Worm (Caenorhabditis elegans) whole organism, mixed stage, embryonic: ENCODE results near the gene F41B4.1.

Experiments used
- ceh-43 ChIP-seq: fragments of 200-800 bp; sonication (Bioruptor generic); optimal IDR thresholded peaks from 2 replicates; lab custom pipeline; 2018; ENCODE audit warnings: mild to moderate bottlenecking, missing genetic modification characterization, moderate library complexity, missing compliant biosample characterization
- lin-13 ChIP-seq: fragments of 150-350 bp; optimal IDR thresholded peaks from 2 replicates; lab custom pipeline; 2014; ENCODE audit warnings: missing biosample characterization, missing genetic modification characterization
- lsy-2 ChIP-seq: fragments of 150-350 bp; optimal IDR thresholded peaks from 2 replicates; lab custom pipeline; 2014; ENCODE audit warnings: missing biosample characterization, missing genetic modification characterization
- nhr-12 ChIP-seq: fragments of 150-350 bp; optimal IDR thresholded peaks from 2 replicates; lab custom pipeline; 2014; ENCODE audit warnings: missing biosample characterization, missing genetic modification characterization
- nhr-237 ChIP-seq: fragments of 150-350 bp; optimal IDR thresholded peaks from 2 replicates; lab custom pipeline; 2014; ENCODE audit warnings: missing biosample characterization, missing genetic modification characterization
- pha-4 ChIP-seq: fragments of 150-350 bp; optimal IDR thresholded peaks from 2 replicates; lab custom pipeline; 2018; ENCODE audit warnings: missing biosample characterization, missing genetic modification reagents, missing genetic modification characterization
- unc-62 ChIP-seq: fragments of 150-350 bp; optimal IDR thresholded peaks from 2 replicates; lab custom pipeline; 2014; ENCODE audit warnings: missing biosample characterization, missing genetic modification reagents, missing genetic modification characterization
- ztf-11 ChIP-seq: fragments of 150-350 bp; optimal IDR thresholded peaks from 2 replicates; lab custom pipeline; 2014; ENCODE audit warnings: missing biosample characterization, missing genetic modification characterization

- no peak for TF ChIP-seq nhr-237
- no peak for TF ChIP-seq unc-62 (GFP tag; lab: Kevin White, UChicago)
- no peak for TF ChIP-seq nhr-12
- no peak for TF ChIP-seq lin-13
- TF ChIP-seq pha-4 (tag; lab: Kevin White, UChicago) = no peak
- no peak for TF ChIP-seq lsy-2 (tag; lab: Kevin White, UChicago)
- TF ChIP-seq ztf-11 (tag; lab: Kevin White, UChicago) = no peak
- no peak for TF ChIP-seq ceh-43
These were observed 49.6 kb upstream of the F41B4.1 start for ce11 chrX:6875273-6875672.
